Worm (Caenorhabditis elegans) whole organism, midembryonic: ENCODE results near the gene K10G6.9.

Experiments
- cog-1 ChIP-seq: sonication (generic microtip); optimal IDR thresholded peaks from 2 replicates; lab custom pipeline; 2016; ENCODE audit warnings: missing genetic modification characterization, missing compliant biosample characterization
- klf-2 ChIP-seq: fragments of 200-800 bp; sonication (Bioruptor generic); conservative IDR thresholded peaks from 2 replicates; pipeline ENCODE4 v1.3.6; 2022; ENCODE audit warnings: missing genetic modification reagents, missing genetic modification characterization, missing compliant biosample characterization
- ref-1 ChIP-seq: fragments of 200-800 bp; sonication (Bioruptor generic); conservative IDR thresholded peaks from 2 replicates; pipeline ENCODE4 v1.3.6; 2022; ENCODE audit warnings: missing genetic modification reagents, missing genetic modification characterization, missing compliant biosample characterization
- tab-1 ChIP-seq: fragments of 200-800 bp; sonication (Bioruptor generic); IDR thresholded peaks from 2 replicates; pipeline ENCODE4 v1.3.6; 2022; ENCODE audit warnings: missing genetic modification characterization, missing compliant biosample characterization
- ztf-23 ChIP-seq: fragments of 200-800 bp; sonication (Bioruptor generic); IDR thresholded peaks from 2 replicates; pipeline ENCODE4 v1.3.6; 2022; ENCODE audit warnings: missing genetic modification reagents, missing genetic modification characterization, missing compliant biosample characterization
- ztf-29 ChIP-seq: fragments of 200-800 bp; sonication (Bioruptor generic); IDR thresholded peaks from 2 replicates; pipeline ENCODE4 v1.3.6; 2022; ENCODE audit warnings: missing genetic modification reagents, missing genetic modification characterization, missing compliant biosample characterization

DNA sequence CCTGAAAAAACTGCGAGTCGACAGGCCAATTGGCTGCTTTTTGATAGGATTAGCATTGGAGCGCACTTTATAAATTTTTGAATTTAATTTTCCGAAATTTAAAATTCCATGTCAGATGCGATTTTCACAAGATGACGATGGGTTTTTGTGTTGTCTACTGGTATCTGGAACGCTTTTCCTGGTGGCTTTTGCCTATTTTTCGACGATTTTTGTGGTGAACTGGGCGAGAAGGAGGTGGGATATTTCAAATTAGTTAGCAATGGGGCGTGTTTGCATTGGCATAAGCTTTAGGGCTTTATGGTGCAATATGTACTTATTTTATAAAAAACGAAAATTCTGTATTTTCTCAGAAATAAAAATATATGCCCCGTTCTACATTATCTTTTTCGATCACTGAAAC lies at the start of gene K10G6.9:
- TF ChIP-seq cog-1 (no peak), ztf-23 (GFP tag; lab: Robert Waterston, UW) (no peak), tab-1 (GFP tag; lab: Robert Waterston, UW) (no peak), ref-1 (no peak), klf-2 (no peak), ztf-29 (GFP tag; lab: Robert Waterston, UW) (no peak)
